Fruit fly (Drosophila melanogaster) whole organism, prepupa: ENCODE results near the gene Rift.

ENCODE experiments used
- Blimp-1 ChIP-seq: fragments of 200-800 bp; sonication (Bioruptor generic); optimal IDR thresholded peaks from 3 replicates; lab custom pipeline; 2017; ENCODE audit warnings: missing biosample characterization, missing genetic modification characterization, mild to moderate bottlenecking, moderate library complexity, missing genetic modification reagents
- CG10631 ChIP-seq: fragments of 200-800 bp; sonication (Bioruptor generic); optimal IDR thresholded peaks from 2 replicates; lab custom pipeline; 2016; ENCODE audit warnings: missing biosample characterization, missing genetic modification characterization
- CG11294 ChIP-seq: fragments of 200-800 bp; sonication (Bioruptor generic); IDR thresholded peaks from 2 replicates; pipeline ENCODE4 v1.3.6; 2022; ENCODE audit warnings: missing biosample characterization, missing genetic modification characterization
- CG11762 ChIP-seq: fragments of 200-800 bp; sonication (Bioruptor generic); optimal IDR thresholded peaks from 3 replicates; lab custom pipeline; 2016; ENCODE audit warnings: missing biosample characterization, missing genetic modification characterization; ENCODE audit not compliant: insufficient read depth
- CG15336 ChIP-seq: fragments of 200-800 bp; sonication (Bioruptor generic); IDR thresholded peaks from 2 replicates; pipeline ENCODE4 v1.3.6; 2022; ENCODE audit warnings: missing biosample characterization, missing genetic modification characterization
- CG1621 ChIP-seq: fragments of 200-800 bp; sonication (Bioruptor generic); optimal IDR thresholded peaks from 3 replicates; lab custom pipeline; 2018; ENCODE audit warnings: missing biosample characterization, mild to moderate bottlenecking, missing genetic modification characterization
- CG16779 ChIP-seq: fragments of 200-800 bp; sonication (Bioruptor generic); optimal IDR thresholded peaks from 3 replicates; lab custom pipeline; 2017; ENCODE audit warnings: missing biosample characterization, mild to moderate bottlenecking, missing genetic modification characterization
- CG31627 ChIP-seq: fragments of 200-800 bp; sonication (Bioruptor generic); optimal IDR thresholded peaks from 3 replicates; lab custom pipeline; 2016; ENCODE audit warnings: missing biosample characterization, missing genetic modification characterization
- CG32006 ChIP-seq: fragments of 200-800 bp; sonication (Bioruptor generic); optimal IDR thresholded peaks from 3 replicates; lab custom pipeline; 2017; ENCODE audit warnings: missing biosample characterization, mild to moderate bottlenecking, missing genetic modification characterization
- CG34406 ChIP-seq: fragments of 200-800 bp; sonication (Bioruptor generic); optimal IDR thresholded peaks from 3 replicates; lab custom pipeline; 2016; ENCODE audit warnings: missing biosample characterization, missing genetic modification characterization
- CG3919 ChIP-seq: fragments of 200-800 bp; sonication (Bioruptor generic); optimal IDR thresholded peaks from 3 replicates; lab custom pipeline; 2016; ENCODE audit warnings: missing biosample characterization, missing genetic modification characterization
- CG6163 ChIP-seq: fragments of 200-800 bp; sonication (Bioruptor generic); IDR thresholded peaks from 3 replicates; pipeline ENCODE4 v1.3.6; 2022; ENCODE audit warnings: missing biosample characterization, missing genetic modification characterization
- CG6276 ChIP-seq: fragments of 200-800 bp; sonication (Bioruptor generic); optimal IDR thresholded peaks from 2 replicates; lab custom pipeline; 2017; ENCODE audit warnings: missing biosample characterization, mild to moderate bottlenecking, missing genetic modification characterization
- CG6792 ChIP-seq: fragments of 200-800 bp; sonication (Bioruptor generic); optimal IDR thresholded peaks from 3 replicates; lab custom pipeline; 2016; ENCODE audit warnings: missing biosample characterization, missing genetic modification characterization
- CG6808 ChIP-seq: fragments of 200-800 bp; sonication (Bioruptor generic); optimal IDR thresholded peaks from 3 replicates; lab custom pipeline; 2017; ENCODE audit warnings: missing biosample characterization, missing genetic modification characterization, mild to moderate bottlenecking, moderate library complexity, missing genetic modification reagents
- CG6854 ChIP-seq: fragments of 200-800 bp; sonication (Bioruptor generic); optimal IDR thresholded peaks from 2 replicates; lab custom pipeline; 2017; ENCODE audit warnings: missing biosample characterization, mild to moderate bottlenecking, missing genetic modification characterization
- CG7368 ChIP-seq: fragments of 200-800 bp; sonication (Bioruptor generic); optimal IDR thresholded peaks from 3 replicates; lab custom pipeline; 2016; ENCODE audit warnings: missing biosample characterization, missing genetic modification characterization
- CG8319 ChIP-seq: fragments of 200-800 bp; sonication (Bioruptor generic); optimal IDR thresholded peaks from 3 replicates; lab custom pipeline; 2016; ENCODE audit warnings: missing biosample characterization, missing genetic modification characterization
- CG8632 ChIP-seq: fragments of 200-800 bp; sonication (Bioruptor generic); optimal IDR thresholded peaks from 3 replicates; lab custom pipeline; 2016; ENCODE audit warnings: missing biosample characterization, missing genetic modification characterization
- CG9139 ChIP-seq: fragments of 200-800 bp; sonication (Bioruptor generic); optimal IDR thresholded peaks from 3 replicates; lab custom pipeline; 2017; ENCODE audit warnings: missing biosample characterization, mild to moderate bottlenecking, missing genetic modification characterization
- Eip78C ChIP-seq: fragments of 200-800 bp; sonication (Bioruptor generic); peaks from one replicate; lab custom pipeline; 2016; ENCODE audit warnings: missing biosample characterization, missing genetic modification characterization
- Eip93F ChIP-seq: fragments of 200-800 bp; sonication (Bioruptor generic); optimal IDR thresholded peaks from 2 replicates; lab custom pipeline; 2016; ENCODE audit warnings: missing biosample characterization, mild to moderate bottlenecking, missing genetic modification characterization
- Ets21C ChIP-seq: fragments of 200-800 bp; sonication (Bioruptor generic); optimal IDR thresholded peaks from 3 replicates; lab custom pipeline; 2016; ENCODE audit warnings: missing biosample characterization, missing genetic modification characterization
- Ets96B ChIP-seq: fragments of 200-800 bp; optimal IDR thresholded peaks from 2 replicates; lab custom pipeline; 2019; ENCODE audit warnings: missing biosample characterization, mild to moderate bottlenecking, missing genetic modification characterization, moderate library complexity
- Hr38 ChIP-seq: sonication (Bioruptor generic); optimal IDR thresholded peaks from 2 replicates; lab custom pipeline; 2016; ENCODE audit warnings: missing biosample characterization, missing genetic modification characterization
- Hr39 ChIP-seq: fragments of 200-800 bp; sonication (Bioruptor generic); optimal IDR thresholded peaks from 2 replicates; lab custom pipeline; 2016; ENCODE audit warnings: missing biosample characterization, missing genetic modification characterization
- Hr4 ChIP-seq: fragments of 200-800 bp; sonication (Bioruptor generic); optimal IDR thresholded peaks from 3 replicates; lab custom pipeline; 2016; ENCODE audit warnings: missing biosample characterization, missing genetic modification characterization
- Met ChIP-seq: fragments of 200-800 bp; sonication (Bioruptor generic); optimal IDR thresholded peaks from 3 replicates; lab custom pipeline; 2016; ENCODE audit warnings: missing biosample characterization, missing genetic modification characterization
- Sox102F ChIP-seq: fragments of 200-800 bp; sonication (Bioruptor generic); optimal IDR thresholded peaks from 2 replicates; lab custom pipeline; 2016; ENCODE audit warnings: missing biosample characterization, mild to moderate bottlenecking, missing genetic modification characterization
- Sox14 ChIP-seq: fragments of 200-800 bp; sonication (Bioruptor generic); optimal IDR thresholded peaks from 3 replicates; lab custom pipeline; 2016; ENCODE audit warnings: missing biosample characterization, missing genetic modification characterization
- Sox15 ChIP-seq: fragments of 200-800 bp; sonication (Bioruptor generic); optimal IDR thresholded peaks from 3 replicates; lab custom pipeline; 2016; ENCODE audit warnings: missing biosample characterization, missing genetic modification characterization
- achi ChIP-seq: fragments of 200-800 bp; sonication (Bioruptor generic); optimal IDR thresholded peaks from 3 replicates; lab custom pipeline; 2016; ENCODE audit warnings: missing biosample characterization, missing genetic modification characterization
- acj6 ChIP-seq: fragments of 200-800 bp; sonication (Bioruptor generic); optimal IDR thresholded peaks from 3 replicates; lab custom pipeline; 2016; ENCODE audit warnings: missing biosample characterization, missing genetic modification characterization
- cyc ChIP-seq: fragments of 200-800 bp; sonication (Bioruptor generic); optimal IDR thresholded peaks from 3 replicates; lab custom pipeline; 2016; ENCODE audit warnings: missing biosample characterization, missing genetic modification characterization
- dsx ChIP-seq: fragments of 200-800 bp; optimal IDR thresholded peaks from 3 replicates; lab custom pipeline; 2019; ENCODE audit warnings: missing biosample characterization, mild to moderate bottlenecking, missing genetic modification characterization, moderate library complexity; ENCODE audit not compliant: poor library complexity, severe bottlenecking
- eg ChIP-seq: fragments of 200-800 bp; sonication (Bioruptor generic); IDR thresholded peaks from 3 replicates; pipeline ENCODE4 v1.3.6; 2022; ENCODE audit warnings: missing biosample characterization, missing genetic modification characterization
- fd59A ChIP-seq: fragments of 200-800 bp; sonication (Bioruptor generic); optimal IDR thresholded peaks from 2 replicates; lab custom pipeline; 2017; ENCODE audit warnings: missing biosample characterization, mild to moderate bottlenecking, missing genetic modification characterization, missing genetic modification reagents
- fd85E ChIP-seq: fragments of 200-800 bp; sonication (Bioruptor generic); optimal IDR thresholded peaks from 3 replicates; lab custom pipeline; 2016; ENCODE audit warnings: missing biosample characterization, missing genetic modification characterization
- lz ChIP-seq: fragments of 200-800 bp; sonication (Bioruptor generic); optimal IDR thresholded peaks from 3 replicates; lab custom pipeline; 2016; ENCODE audit warnings: missing biosample characterization, missing genetic modification characterization
- net ChIP-seq: fragments of 200-800 bp; sonication (Bioruptor generic); optimal IDR thresholded peaks from 3 replicates; lab custom pipeline; 2016; ENCODE audit warnings: missing biosample characterization, missing genetic modification characterization
- pdm3 ChIP-seq: fragments of 200-800 bp; sonication (Bioruptor generic); optimal IDR thresholded peaks from 3 replicates; lab custom pipeline; 2016; ENCODE audit warnings: missing biosample characterization, missing genetic modification characterization
- salr ChIP-seq, 2 experiments: fragments of 200-800 bp; sonication (Bioruptor generic); optimal IDR thresholded peaks; 3 replicates each; lab custom pipeline; 2016 to 2018; ENCODE audit warnings: missing biosample characterization in 2 of 2, missing genetic modification characterization in 2 of 2, mild to moderate bottlenecking in 1 of 2
- ss ChIP-seq, 2 experiments: fragments of 200-800 bp; sonication (Bioruptor generic); optimal IDR thresholded peaks; 2 replicates in 1 of 2; 3 replicates in 1 of 2; lab custom pipeline; 2017 to 2018; ENCODE audit warnings: mild to moderate bottlenecking in 2 of 2, missing biosample characterization in 2 of 2, missing genetic modification characterization in 2 of 2, moderate library complexity in 1 of 2
- svp ChIP-seq: fragments of 200-800 bp; sonication (Bioruptor generic); peaks from one replicate; lab custom pipeline; 2016; ENCODE audit warnings: missing biosample characterization, missing genetic modification characterization
- topi ChIP-seq: fragments of 200-800 bp; sonication (Bioruptor generic); optimal IDR thresholded peaks from 3 replicates; lab custom pipeline; 2016; ENCODE audit warnings: missing biosample characterization, missing genetic modification characterization
- vri ChIP-seq: fragments of 200-800 bp; sonication (Bioruptor generic); optimal IDR thresholded peaks from 3 replicates; lab custom pipeline; 2016; ENCODE audit warnings: missing biosample characterization, mild to moderate bottlenecking, missing genetic modification characterization

The Rift gene

DNA sequence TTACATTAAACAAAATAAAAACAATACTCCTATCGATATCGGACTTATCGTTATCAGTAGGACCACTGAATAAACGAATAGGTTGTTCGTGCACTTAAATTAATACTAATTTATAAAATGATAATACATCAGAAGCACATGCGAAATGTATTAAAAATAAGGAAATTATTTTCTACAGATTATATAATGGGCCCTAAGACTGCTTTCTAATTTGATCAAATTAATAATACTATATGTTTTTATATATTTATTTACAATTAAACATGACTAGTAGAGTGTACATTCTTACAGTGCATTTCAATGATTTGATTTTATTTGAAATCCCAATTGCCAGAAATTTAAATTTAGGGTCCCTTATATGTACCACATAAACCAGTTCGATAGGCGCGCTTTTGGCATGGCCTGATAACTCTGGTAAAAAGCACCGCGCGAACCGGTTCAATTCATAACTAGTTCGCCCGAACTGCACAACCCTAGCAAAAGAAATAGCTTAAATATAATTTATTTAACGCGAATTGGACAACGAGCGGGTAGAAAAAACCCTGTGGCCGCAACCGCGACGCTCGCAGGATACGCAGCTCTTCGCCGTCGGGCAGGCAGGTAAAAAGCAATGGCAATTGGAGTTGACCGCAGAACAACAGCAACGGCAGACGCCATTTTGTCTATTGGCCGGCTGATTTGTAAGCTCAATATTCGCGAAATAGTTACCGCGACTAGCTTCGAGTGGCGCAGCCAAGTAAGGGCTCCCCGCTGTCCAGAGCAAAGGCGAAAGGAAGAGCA, 33.2 kb downstream of the Rift start, which contains the start of the genes CG2126 and faf (continued):
- TF ChIP-seq CG31627, result no peak
- peak; percentile 75 for TF ChIP-seq eg
- TF ChIP-seq CG6276, result no peak
- peak; percentile 55 for TF ChIP-seq Sox15 (GFP tag; lab: Kevin White, UChicago)
- TF ChIP-seq Eip93F (GFP tag; lab: Kevin White, UChicago), result peak; percentile 39
- TF ChIP-seq Ets96B (tag; lab: Kevin White, UChicago), result peak; percentile 66
- TF ChIP-seq acj6 (GFP tag; lab: Kevin White, UChicago), result peak; percentile 68
- peak; percentile 70 for TF ChIP-seq CG8632 (GFP tag; lab: Kevin White, UChicago)
- TF ChIP-seq Hr38 (GFP tag; lab: Kevin White, UChicago), result no peak

DNA sequence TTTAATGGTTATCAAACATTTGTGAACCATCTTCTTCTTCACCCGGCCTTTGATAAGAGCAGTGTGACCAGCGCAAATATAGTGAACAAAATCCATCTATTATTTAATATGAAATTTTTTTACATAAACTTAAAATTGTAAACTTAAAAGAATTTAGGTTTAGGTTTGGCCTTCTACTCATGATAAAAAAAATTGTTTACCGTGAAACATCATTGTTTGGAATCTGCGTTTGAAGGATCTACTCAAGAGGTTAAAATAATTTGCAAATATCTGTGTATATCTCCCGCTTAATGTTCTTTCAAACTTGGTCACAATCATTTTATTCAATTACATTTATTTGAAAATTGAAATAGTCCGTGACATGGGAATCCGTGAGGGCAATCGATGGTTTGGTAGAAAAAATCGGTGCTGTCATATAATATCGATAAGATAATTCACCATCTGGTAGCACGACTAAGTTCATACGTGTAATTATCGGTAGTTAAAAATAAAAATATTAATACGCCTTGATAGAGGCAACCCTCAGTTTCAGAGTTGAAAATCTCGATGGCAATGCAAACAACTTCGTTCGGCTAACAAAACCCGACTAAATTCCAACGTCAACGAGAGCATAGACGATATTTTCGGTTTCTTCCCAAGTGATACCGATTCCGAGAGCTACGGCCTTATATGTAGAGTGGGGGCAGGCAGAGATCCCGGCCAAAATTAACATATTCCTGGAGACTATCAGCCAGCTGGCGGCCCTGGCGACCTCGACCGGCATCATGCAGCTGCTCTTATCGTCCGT, 38.0 kb downstream of the Rift start, which contains the start of the genes betaGlu and sip3:
Gene betaGlu, minus strand, starts transcription at position 59 of the 787 bp plus-strand sequence.
Gene sip3, plus strand, starts transcription at position 430 of the 787 bp plus-strand sequence.
- TF ChIP-seq CG6163 (GFP tag; lab: Robert Waterston, UW), result no peak
- no peak for TF ChIP-seq net
- TF ChIP-seq Sox15 (GFP tag; lab: Kevin White, UChicago), result no peak
- no peak for TF ChIP-seq CG8632 (GFP tag; lab: Kevin White, UChicago)
- TF ChIP-seq lz, result no peak
- no peak for TF ChIP-seq CG11294 (GFP tag; lab: Robert Waterston, UW)
- TF ChIP-seq Eip78C (GFP tag; lab: Kevin White, UChicago), result peak; percentile 82
- no peak for TF ChIP-seq Hr38 (GFP tag; lab: Kevin White, UChicago)
- TF ChIP-seq CG1621 (tag; lab: Kevin White, UChicago), result no peak
- no peak for TF ChIP-seq Blimp-1 (GFP tag; lab: Kevin White, UChicago)
- no peak for TF ChIP-seq CG3919 (GFP tag; lab: Kevin White, UChicago)
- no peak for TF ChIP-seq Met (GFP tag; lab: Kevin White, UChicago)
- no peak for TF ChIP-seq CG16779 (tag; lab: Kevin White, UChicago)
- no peak for TF ChIP-seq CG7368 (GFP tag; lab: Kevin White, UChicago)
- no peak for TF ChIP-seq CG32006
- no peak for TF ChIP-seq CG15336 (GFP tag; lab: Robert Waterston, UW)
- no peak for TF ChIP-seq CG34406 (GFP tag; lab: Kevin White, UChicago)
- TF ChIP-seq CG10631, result no peak
- TF ChIP-seq achi (GFP tag; lab: Kevin White, UChicago), result peak; percentile 61
- peak; percentile 26 for TF ChIP-seq CG31627
- TF ChIP-seq dsx (GFP tag; lab: Kevin White, UChicago), result no peak
- TF ChIP-seq CG6808 (GFP tag; lab: Kevin White, UChicago), result no peak
- no peak for TF ChIP-seq Ets21C (GFP tag; lab: Kevin White, UChicago)
- no peak for TF ChIP-seq CG11762 (GFP tag; lab: Kevin White, UChicago)
- no peak for TF ChIP-seq Sox102F
- TF ChIP-seq CG6276, result no peak
- TF ChIP-seq CG6792 (GFP tag; lab: Kevin White, UChicago), result no peak
- peak; percentile 74 for TF ChIP-seq vri (GFP tag; lab: Kevin White, UChicago)
- TF ChIP-seq CG8319 (GFP tag; lab: Kevin White, UChicago), result no peak
- no peak for TF ChIP-seq fd59A (GFP tag; lab: Kevin White, UChicago)
- TF ChIP-seq salr (GFP tag; optimal IDR thresholded peaks at IDR 0.05; lab: Kevin White, UChicago), result no peak
- TF ChIP-seq svp (GFP tag; lab: Kevin White, UChicago), result peak; percentile 90
- no peak for TF ChIP-seq pdm3 (GFP tag; lab: Kevin White, UChicago)
- TF ChIP-seq acj6 (GFP tag; lab: Kevin White, UChicago), result peak; percentile 1
- TF ChIP-seq CG9139, result no peak
- TF ChIP-seq Hr4 (GFP tag; lab: Kevin White, UChicago), result peak; percentile 14
- peak; percentile 21 for TF ChIP-seq Hr39 (GFP tag; lab: Kevin White, UChicago)
- TF ChIP-seq Sox14, result peak; percentile 40
- peak in 1 of 2 experiments; percentile 4 for TF ChIP-seq ss (GFP tag; optimal IDR thresholded peaks at IDR 0.05; lab: Kevin White, UChicago)
- TF ChIP-seq topi (GFP tag; lab: Kevin White, UChicago), result peak; percentile 33
- TF ChIP-seq cyc (GFP tag; lab: Kevin White, UChicago), result peak; percentile 12
- no peak for TF ChIP-seq fd85E
- no peak for TF ChIP-seq Eip93F (GFP tag; lab: Kevin White, UChicago)
- no peak for TF ChIP-seq CG6854 (GFP tag; lab: Kevin White, UChicago)
